Worm (Caenorhabditis elegans) whole organism, midembryonic: ENCODE results near the gene C50F7.6.

Source experiments
- T22C8.4 ChIP-seq: fragments of 200-800 bp; sonication (Bioruptor generic); IDR thresholded peaks from 2 replicates; pipeline ENCODE4 v1.3.6; 2022; ENCODE audit warnings: missing genetic modification characterization, missing compliant biosample characterization
- cog-1 ChIP-seq: sonication (generic microtip); optimal IDR thresholded peaks from 2 replicates; lab custom pipeline; 2016; ENCODE audit warnings: missing genetic modification characterization, missing compliant biosample characterization
- flt-1 ChIP-seq: fragments of 200-800 bp; sonication (Bioruptor generic); IDR thresholded peaks from 2 replicates; pipeline ENCODE4 v1.3.6; 2022; ENCODE audit warnings: missing genetic modification characterization, missing compliant biosample characterization
- klf-2 ChIP-seq: fragments of 200-800 bp; sonication (Bioruptor generic); conservative IDR thresholded peaks from 2 replicates; pipeline ENCODE4 v1.3.6; 2022; ENCODE audit warnings: missing genetic modification reagents, missing genetic modification characterization, missing compliant biosample characterization
- med-1 ChIP-seq: sonication (generic microtip); optimal IDR thresholded peaks from 2 replicates; lab custom pipeline; 2017; ENCODE audit warnings: missing genetic modification characterization, mild to moderate bottlenecking, missing compliant biosample characterization, antibody characterized with exemption, missing genetic modification reagents; ENCODE audit not compliant: insufficient read depth
- ref-1 ChIP-seq: fragments of 200-800 bp; sonication (Bioruptor generic); conservative IDR thresholded peaks from 2 replicates; pipeline ENCODE4 v1.3.6; 2022; ENCODE audit warnings: missing genetic modification reagents, missing genetic modification characterization, missing compliant biosample characterization
- tab-1 ChIP-seq: fragments of 200-800 bp; sonication (Bioruptor generic); IDR thresholded peaks from 2 replicates; pipeline ENCODE4 v1.3.6; 2022; ENCODE audit warnings: missing genetic modification characterization, missing compliant biosample characterization
- ztf-23 ChIP-seq: fragments of 200-800 bp; sonication (Bioruptor generic); IDR thresholded peaks from 2 replicates; pipeline ENCODE4 v1.3.6; 2022; ENCODE audit warnings: missing genetic modification reagents, missing genetic modification characterization, missing compliant biosample characterization
- ztf-29 ChIP-seq: fragments of 200-800 bp; sonication (Bioruptor generic); IDR thresholded peaks from 2 replicates; pipeline ENCODE4 v1.3.6; 2022; ENCODE audit warnings: missing genetic modification reagents, missing genetic modification characterization, missing compliant biosample characterization

C50F7.6 gene

ce11 chrIV:7722806-7723205 lies at the start of gene C50F7.6:
TSS of gene C50F7.6 (minus strand) at chrIV:7723199.
- TF ChIP-seq ref-1 (GFP tag; lab: Robert Waterston, UW) = no peak
- no peak for TF ChIP-seq cog-1 (tag; lab: Kevin White, UChicago)
- TF ChIP-seq klf-2 (GFP tag; lab: Robert Waterston, UW) = no peak
- no peak for TF ChIP-seq med-1 (GFP tag; lab: Kevin White, UChicago)
- TF ChIP-seq ztf-29 (GFP tag; lab: Robert Waterston, UW) = no peak
- no peak for TF ChIP-seq ztf-23
- no peak for TF ChIP-seq flt-1 (GFP tag; lab: Robert Waterston, UW)
- TF ChIP-seq tab-1 (GFP tag; lab: Robert Waterston, UW) = no peak
- TF ChIP-seq T22C8.4 (GFP tag; lab: Robert Waterston, UW) = no peak

ce11 chrIV:7770162-7770561 lies 47.2 kb upstream of the C50F7.6 start, which contains the start of gene rdl-1:
TSS of gene rdl-1 (minus strand) at chrIV:7770262.
- TF ChIP-seq ztf-23 = no peak
- TF ChIP-seq ref-1 (GFP tag; lab: Robert Waterston, UW) = no peak
- TF ChIP-seq T22C8.4 (GFP tag; lab: Robert Waterston, UW) = no peak
- no peak for TF ChIP-seq tab-1 (GFP tag; lab: Robert Waterston, UW)
- TF ChIP-seq med-1 (GFP tag; lab: Kevin White, UChicago) = no peak
- no peak for TF ChIP-seq cog-1 (tag; lab: Kevin White, UChicago)
- TF ChIP-seq klf-2 (GFP tag; lab: Robert Waterston, UW) = no peak
- TF ChIP-seq flt-1 (GFP tag; lab: Robert Waterston, UW) = no peak
- no peak for TF ChIP-seq ztf-29 (GFP tag; lab: Robert Waterston, UW)

ce11 chrIV:7764319-7764718 lies 41.3 kb upstream of the C50F7.6 start:
- TF ChIP-seq med-1 (GFP tag; lab: Kevin White, UChicago) (no peak), T22C8.4 (GFP tag; lab: Robert Waterston, UW) (no peak), cog-1 (tag; lab: Kevin White, UChicago) (no peak), flt-1 (GFP tag; lab: Robert Waterston, UW) (no peak), ref-1 (GFP tag; lab: Robert Waterston, UW) (no peak), tab-1 (GFP tag; lab: Robert Waterston, UW) (no peak), ztf-23 (no peak), klf-2 (GFP tag; lab: Robert Waterston, UW) (no peak), ztf-29 (GFP tag; lab: Robert Waterston, UW) (no peak)

ce11 chrIV:7763748-7764147 lies 40.7 kb upstream of the C50F7.6 start, which contains the start of the genes C46A5.6 and C46A5.1:
TSS of gene C46A5.6 (minus strand) at chrIV:7763848.
TSS of gene C46A5.1 (plus strand) at chrIV:7763931.
- TF ChIP-seq ztf-29 (GFP tag; lab: Robert Waterston, UW) (no peak), ref-1 (GFP tag; lab: Robert Waterston, UW) (no peak), T22C8.4 (GFP tag; lab: Robert Waterston, UW) (no peak), flt-1 (GFP tag; lab: Robert Waterston, UW) (no peak), tab-1 (GFP tag; lab: Robert Waterston, UW) (no peak), med-1 (GFP tag; lab: Kevin White, UChicago) (no peak), klf-2 (GFP tag; lab: Robert Waterston, UW) (no peak), ztf-23 (no peak), cog-1 (tag; lab: Kevin White, UChicago) (no peak)

ce11 chrIV:7760117-7760516 lies 37.1 kb upstream of the C50F7.6 start, which contains the start of gene del-7:
TSS of gene del-7 (plus strand) at chrIV:7760417.
- TF ChIP-seq T22C8.4 (GFP tag; lab: Robert Waterston, UW) (no peak), klf-2 (GFP tag; lab: Robert Waterston, UW) (no peak), flt-1 (GFP tag; lab: Robert Waterston, UW) (no peak), ztf-29 (GFP tag; lab: Robert Waterston, UW) (no peak)

ce11 chrIV:7759527-7759926 lies 36.5 kb upstream of the C50F7.6 start, which contains the start of gene dsb-3:
TSS of gene dsb-3 (minus strand) at chrIV:7759627.
- TF ChIP-seq med-1 (GFP tag; lab: Kevin White, UChicago) = no peak
- TF ChIP-seq T22C8.4 (GFP tag; lab: Robert Waterston, UW) = no peak
- TF ChIP-seq ztf-23 = no peak
- no peak for TF ChIP-seq flt-1 (GFP tag; lab: Robert Waterston, UW)
- TF ChIP-seq tab-1 (GFP tag; lab: Robert Waterston, UW) = no peak
- TF ChIP-seq ref-1 (GFP tag; lab: Robert Waterston, UW) = no peak
- TF ChIP-seq ztf-29 (GFP tag; lab: Robert Waterston, UW) = no peak
- no peak for TF ChIP-seq klf-2 (GFP tag; lab: Robert Waterston, UW)
- TF ChIP-seq cog-1 (tag; lab: Kevin White, UChicago) = no peak

- TF ChIP-seq flt-1 (GFP tag; lab: Robert Waterston, UW) (no peak), ztf-29 (GFP tag; lab: Robert Waterston, UW) (no peak), ref-1 (GFP tag; lab: Robert Waterston, UW) (no peak), klf-2 (GFP tag; lab: Robert Waterston, UW) (no peak)
Measured at ce11 chrIV:7757245-7757644, 34.2 kb upstream of the C50F7.6 start, which contains the start of gene C46A5.4. TSS of gene C46A5.4 (minus strand) at chrIV:7757345.

- TF ChIP-seq med-1 (GFP tag; lab: Kevin White, UChicago) (no peak), ztf-23 (no peak), T22C8.4 (GFP tag; lab: Robert Waterston, UW) (no peak), cog-1 (tag; lab: Kevin White, UChicago) (no peak), klf-2 (GFP tag; lab: Robert Waterston, UW) (no peak), ref-1 (GFP tag; lab: Robert Waterston, UW) (no peak), ztf-29 (GFP tag; lab: Robert Waterston, UW) (no peak), tab-1 (GFP tag; lab: Robert Waterston, UW) (no peak), flt-1 (GFP tag; lab: Robert Waterston, UW) (no peak)
Measured at ce11 chrIV:7754114-7754513, 31.1 kb upstream of the C50F7.6 start.

- TF ChIP-seq cog-1 (tag; lab: Kevin White, UChicago) = no peak
- no peak for TF ChIP-seq ref-1 (GFP tag; lab: Robert Waterston, UW)
- TF ChIP-seq klf-2 (GFP tag; lab: Robert Waterston, UW) = no peak
- no peak for TF ChIP-seq med-1 (GFP tag; lab: Kevin White, UChicago)
- no peak for TF ChIP-seq T22C8.4 (GFP tag; lab: Robert Waterston, UW)
- no peak for TF ChIP-seq tab-1 (GFP tag; lab: Robert Waterston, UW)
- TF ChIP-seq ztf-23 = no peak
- no peak for TF ChIP-seq flt-1 (GFP tag; lab: Robert Waterston, UW)
- TF ChIP-seq ztf-29 (GFP tag; lab: Robert Waterston, UW) = no peak
Measured at ce11 chrIV:7753108-7753507, 30.1 kb upstream of the C50F7.6 start, which contains the start of gene col-14. TSS of gene col-14 (plus strand) at chrIV:7753408.
